Fruit fly (Drosophila melanogaster) whole organism, embryonic: ENCODE results near the gene Lon.

ENCODE experiments used
- Atf6 ChIP-seq: fragments of 200-800 bp; sonication (Bioruptor generic); IDR thresholded peaks from 2 replicates; pipeline ENCODE4 v1.3.6; 2022; ENCODE audit warnings: missing biosample characterization, missing genetic modification characterization
- Bteb2 ChIP-seq: fragments of 200-800 bp; sonication (Bioruptor generic); optimal IDR thresholded peaks from 2 replicates; lab custom pipeline; 2016; ENCODE audit warnings: missing biosample characterization, missing genetic modification characterization
- CG12104 ChIP-seq: fragments of 200-800 bp; sonication (Bioruptor generic); optimal IDR thresholded peaks from 3 replicates; lab custom pipeline; 2016; ENCODE audit warnings: missing biosample characterization, missing genetic modification characterization
- CG12155 ChIP-seq: fragments of 200-800 bp; sonication (Bioruptor generic); optimal IDR thresholded peaks from 3 replicates; lab custom pipeline; 2016; ENCODE audit warnings: missing biosample characterization, missing genetic modification characterization
- CG12659 ChIP-seq: fragments of 200-800 bp; sonication (Bioruptor generic); optimal IDR thresholded peaks from 3 replicates; lab custom pipeline; 2017; ENCODE audit warnings: mild to moderate bottlenecking, missing biosample characterization, missing genetic modification reagents, missing genetic modification characterization
- CG13123 ChIP-seq: fragments of 200-800 bp; sonication (Bioruptor generic); optimal IDR thresholded peaks from 2 replicates; lab custom pipeline; 2016; ENCODE audit warnings: missing biosample characterization, missing genetic modification characterization
- CG18011 ChIP-seq: fragments of 200-800 bp; sonication (Bioruptor generic); optimal IDR thresholded peaks from 2 replicates; lab custom pipeline; 2017; ENCODE audit warnings: missing biosample characterization, missing genetic modification characterization, mild to moderate bottlenecking, moderate library complexity, missing genotype
- CG18262 ChIP-seq: fragments of 200-800 bp; optimal IDR thresholded peaks from 3 replicates; lab custom pipeline; 2019; ENCODE audit warnings: missing biosample characterization, mild to moderate bottlenecking, missing genetic modification characterization, moderate library complexity
- CG2116 ChIP-seq: fragments of 200-800 bp; sonication (Bioruptor generic); optimal IDR thresholded peaks from 3 replicates; lab custom pipeline; 2018; ENCODE audit warnings: missing biosample characterization, mild to moderate bottlenecking, missing genetic modification characterization
- CG30403 ChIP-seq: fragments of 200-800 bp; sonication (Bioruptor generic); optimal IDR thresholded peaks from 3 replicates; lab custom pipeline; 2016; ENCODE audit warnings: missing biosample characterization, missing genetic modification characterization
- CG33557 ChIP-seq: fragments of 200-800 bp; sonication (Bioruptor generic); optimal IDR thresholded peaks from 2 replicates; lab custom pipeline; 2019; ENCODE audit warnings: missing biosample characterization, mild to moderate bottlenecking, missing genetic modification characterization, moderate library complexity
- CG3847 ChIP-seq: fragments of 200-800 bp; sonication (Bioruptor generic); IDR thresholded peaks from 2 replicates; pipeline ENCODE4 v1.3.6; 2022; ENCODE audit warnings: missing biosample characterization, missing genetic modification characterization
- CG4404 ChIP-seq: fragments of 200-800 bp; sonication (Bioruptor generic); IDR thresholded peaks from 2 replicates; pipeline ENCODE4 v1.3.6; 2022; ENCODE audit warnings: missing biosample characterization, missing genetic modification characterization
- CG6272 ChIP-seq: fragments of 200-800 bp; sonication (Bioruptor generic); IDR thresholded peaks from 2 replicates; pipeline ENCODE4 v1.3.6; 2022; ENCODE audit warnings: missing biosample characterization, missing genetic modification characterization
- CG6765 ChIP-seq: fragments of 200-800 bp; sonication (Bioruptor generic); optimal IDR thresholded peaks from 3 replicates; lab custom pipeline; 2017; ENCODE audit warnings: missing biosample characterization, mild to moderate bottlenecking, missing genetic modification characterization
- CG7372 ChIP-seq: fragments of 200-800 bp; sonication (Bioruptor generic); IDR thresholded peaks from 2 replicates; pipeline ENCODE4 v1.3.6; 2022; ENCODE audit warnings: missing biosample characterization, missing genetic modification characterization
- CG8359 ChIP-seq: fragments of 200-800 bp; sonication (Bioruptor generic); optimal IDR thresholded peaks from 2 replicates; lab custom pipeline; 2017; ENCODE audit warnings: missing biosample characterization, mild to moderate bottlenecking, missing genetic modification characterization, borderline replicate concordance
- CG9727 ChIP-seq: fragments of 200-800 bp; sonication (Bioruptor generic); optimal IDR thresholded peaks from 3 replicates; lab custom pipeline; 2017; ENCODE audit warnings: missing biosample characterization, mild to moderate bottlenecking, missing genetic modification characterization
- Elba2 ChIP-seq: fragments of 200-800 bp; sonication (Bioruptor generic); optimal IDR thresholded peaks from 3 replicates; lab custom pipeline; 2016; ENCODE audit warnings: missing biosample characterization, missing genetic modification characterization
- Ets97D ChIP-seq: fragments of 200-800 bp; sonication (Bioruptor generic); optimal IDR thresholded peaks from 3 replicates; lab custom pipeline; 2016; ENCODE audit warnings: missing biosample characterization, missing genetic modification characterization
- Gug ChIP-seq: fragments of 200-800 bp; sonication (Bioruptor generic); IDR thresholded peaks from 4 replicates; pipeline ENCODE4 v1.3.6; 2022; ENCODE audit warnings: missing biosample characterization, missing genetic modification characterization
- H15 ChIP-seq: fragments of 200-800 bp; sonication (Bioruptor generic); IDR thresholded peaks from 3 replicates; pipeline ENCODE4 v1.3.6; 2022; ENCODE audit warnings: missing biosample characterization, missing genetic modification characterization
- H2.0 ChIP-seq: fragments of 200-800 bp; sonication (Bioruptor generic); IDR thresholded peaks from 2 replicates; pipeline ENCODE4 v1.3.6; 2022; ENCODE audit warnings: missing biosample characterization, missing genetic modification characterization
- HHEX ChIP-seq: fragments of 200-800 bp; sonication (Bioruptor generic); optimal IDR thresholded peaks from 3 replicates; lab custom pipeline; 2017; ENCODE audit warnings: missing biosample characterization, mild to moderate bottlenecking, missing genetic modification characterization, missing genetic modification reagents
- HLH3B ChIP-seq: fragments of 200-800 bp; sonication (Bioruptor generic); IDR thresholded peaks from 2 replicates; pipeline ENCODE4 v1.3.6; 2022; ENCODE audit warnings: missing biosample characterization, missing genetic modification characterization
- Hey ChIP-seq: fragments of 200-800 bp; sonication (Bioruptor generic); optimal IDR thresholded peaks from 3 replicates; lab custom pipeline; 2018; ENCODE audit warnings: missing biosample characterization, mild to moderate bottlenecking, missing genetic modification characterization
- Hmx ChIP-seq: fragments of 200-800 bp; sonication (Bioruptor generic); optimal IDR thresholded peaks from 2 replicates; lab custom pipeline; 2016; ENCODE audit warnings: missing biosample characterization, missing genetic modification characterization
- Hsf ChIP-seq: fragments of 200-800 bp; sonication (Bioruptor generic); optimal IDR thresholded peaks from 3 replicates; lab custom pipeline; 2016; ENCODE audit warnings: missing biosample characterization, missing genetic modification characterization
- Opbp ChIP-seq: fragments of 200-800 bp; sonication (Bioruptor generic); IDR thresholded peaks from 3 replicates; pipeline ENCODE4 v1.3.6; 2022; ENCODE audit warnings: missing biosample characterization, missing genetic modification characterization; ENCODE audit not compliant: partially characterized antibody
- Poxn ChIP-seq: fragments of 200-800 bp; sonication (Bioruptor generic); IDR thresholded peaks from 2 replicates; pipeline ENCODE4 v1.3.6; 2022; ENCODE audit warnings: missing biosample characterization, missing genetic modification characterization
- Ravus ChIP-seq: fragments of 200-800 bp; sonication (Bioruptor generic); IDR thresholded peaks from 2 replicates; pipeline ENCODE4 v1.3.6; 2022; ENCODE audit warnings: missing biosample characterization, missing genetic modification characterization
- Side ChIP-seq: fragments of 200-800 bp; sonication (Bioruptor generic); optimal IDR thresholded peaks from 2 replicates; lab custom pipeline; 2016; ENCODE audit warnings: missing biosample characterization, missing genetic modification characterization
- Sox102F ChIP-seq: fragments of 200-800 bp; sonication (Bioruptor generic); optimal IDR thresholded peaks from 2 replicates; lab custom pipeline; 2018; ENCODE audit warnings: missing biosample characterization, mild to moderate bottlenecking, missing genetic modification characterization, moderate library complexity
- Trl ChIP-seq, 3 experiments: fragments of >200 bp in 2 of 3; fragments of 200-800 bp in 1 of 3; sonication (Bioruptor generic) in 1 of 3; optimal IDR thresholded peaks; 2 replicates in 1 of 3; 3 replicates in 2 of 3; lab custom pipeline; 2016 to 2017; ENCODE audit warnings: missing biosample characterization in 1 of 3, missing genetic modification characterization in 1 of 3
- ap ChIP-seq: fragments of 200-800 bp; sonication (Bioruptor generic); IDR thresholded peaks from 2 replicates; pipeline ENCODE4 v1.3.6; 2022; ENCODE audit warnings: missing biosample characterization, missing genetic modification characterization
- cas ChIP-seq: fragments of 200-800 bp; sonication (Bioruptor generic); IDR thresholded peaks from 2 replicates; pipeline ENCODE4 v1.3.6; 2022; ENCODE audit warnings: missing biosample characterization, missing genetic modification characterization
- caup ChIP-seq: fragments of 200-800 bp; sonication (Bioruptor generic); optimal IDR thresholded peaks from 3 replicates; lab custom pipeline; 2017; ENCODE audit warnings: missing biosample characterization, mild to moderate bottlenecking, missing genetic modification characterization, moderate library complexity; ENCODE audit not compliant: severe bottlenecking
- fru ChIP-seq: fragments of >200 bp; optimal IDR thresholded peaks from 2 replicates; lab custom pipeline; 2017
- gro ChIP-seq: fragments of 200-800 bp; sonication (Bioruptor generic); optimal IDR thresholded peaks from 2 replicates; lab custom pipeline; 2016; ENCODE audit warnings: missing biosample characterization, missing genetic modification characterization
- gsb-n ChIP-seq: fragments of 200-800 bp; sonication (Bioruptor generic); optimal IDR thresholded peaks from 3 replicates; lab custom pipeline; 2018; ENCODE audit warnings: missing biosample characterization, mild to moderate bottlenecking, missing genetic modification characterization
- jumu ChIP-seq: fragments of 200-800 bp; sonication (Bioruptor generic); optimal IDR thresholded peaks from 3 replicates; lab custom pipeline; 2016; ENCODE audit warnings: missing biosample characterization, missing genetic modification characterization
- knrl ChIP-seq: fragments of 200-800 bp; sonication (Bioruptor generic); IDR thresholded peaks from 3 replicates; pipeline ENCODE4 v1.3.6; 2022; ENCODE audit warnings: missing biosample characterization, missing genetic modification characterization; ENCODE audit not compliant: partially characterized antibody
- lab ChIP-seq: fragments of 200-800 bp; sonication (Bioruptor generic); optimal IDR thresholded peaks from 3 replicates; lab custom pipeline; 2017; ENCODE audit warnings: missing biosample characterization, missing genetic modification characterization, mild to moderate bottlenecking, moderate library complexity, missing genetic modification reagents
- mirr ChIP-seq: fragments of 200-800 bp; sonication (Bioruptor generic); optimal IDR thresholded peaks from 3 replicates; lab custom pipeline; 2018; ENCODE audit warnings: missing biosample characterization, mild to moderate bottlenecking, missing genetic modification characterization
- nmo ChIP-seq: fragments of 200-800 bp; sonication (Bioruptor generic); optimal IDR thresholded peaks from 2 replicates; lab custom pipeline; 2018; ENCODE audit warnings: missing biosample characterization, mild to moderate bottlenecking, missing genetic modification characterization, moderate library complexity
- onecut ChIP-seq: fragments of 200-800 bp; sonication (Bioruptor generic); IDR thresholded peaks from 2 replicates; pipeline ENCODE4 v1.3.6; 2022; ENCODE audit warnings: missing biosample characterization, missing genetic modification characterization
- ranshi ChIP-seq: fragments of 200-800 bp; sonication (Bioruptor generic); IDR thresholded peaks from 2 replicates; pipeline ENCODE4 v1.3.6; 2022; ENCODE audit warnings: missing biosample characterization, missing genetic modification characterization
- repo ChIP-seq: fragments of 200-800 bp; sonication (Bioruptor generic); optimal IDR thresholded peaks from 2 replicates; lab custom pipeline; 2016; ENCODE audit warnings: missing biosample characterization, missing genetic modification characterization
- rib ChIP-seq: fragments of 200-800 bp; sonication (Bioruptor generic); IDR thresholded peaks from 2 replicates; pipeline ENCODE4 v1.3.6; 2022; ENCODE audit warnings: missing biosample characterization, missing genetic modification characterization
- sens ChIP-seq: fragments of 200-800 bp; sonication (Bioruptor generic); peaks from one replicate; lab custom pipeline; 2016; ENCODE audit warnings: missing biosample characterization, missing genetic modification characterization
- sima ChIP-seq: fragments of 200-800 bp; sonication (Bioruptor generic); optimal IDR thresholded peaks from 2 replicates; lab custom pipeline; 2016; ENCODE audit warnings: missing biosample characterization, missing genetic modification characterization
- sna ChIP-seq: fragments of 200-800 bp; sonication (Bioruptor generic); IDR thresholded peaks from 2 replicates; pipeline ENCODE4 v1.3.6; 2022; ENCODE audit warnings: missing biosample characterization, missing genetic modification characterization; ENCODE audit not compliant: partially characterized antibody
- zf30C ChIP-seq: fragments of 200-800 bp; sonication (Bioruptor generic); optimal IDR thresholded peaks from 3 replicates; lab custom pipeline; 2018; ENCODE audit warnings: missing biosample characterization, mild to moderate bottlenecking, missing genetic modification characterization

Lon gene

dm6 chr3L:19561745-19562144, 50.3 kb downstream of the Lon start (continued):
- TF ChIP-seq Poxn (GFP tag; lab: Robert Waterston, UW) (no peak), Gug (GFP tag; lab: Robert Waterston, UW) (no peak), fru (lab: Kevin White, UChicago) (no peak), gsb-n (tag; lab: Kevin White, UChicago) (no peak), Ravus (no peak), mirr (GFP tag; lab: Kevin White, UChicago) (no peak), gro (GFP tag; lab: Kevin White, UChicago) (peak; percentile 6), knrl (GFP tag; lab: Robert Waterston, UW) (no peak), HHEX (GFP tag; lab: Kevin White, UChicago) (no peak), Trl (optimal IDR thresholded peaks at IDR 0.05; lab: Kevin White, UChicago) (no peak), Trl (GFP tag; optimal IDR thresholded peaks at IDR 0.05; lab: Kevin White, UChicago) (no peak), rib (GFP tag; lab: Robert Waterston, UW) (no peak), CG9727 (GFP tag; lab: Kevin White, UChicago) (peak; percentile 8), ranshi (GFP tag; lab: Robert Waterston, UW) (no peak), Ets97D (GFP tag; lab: Kevin White, UChicago) (no peak), CG12155 (GFP tag; lab: Kevin White, UChicago) (peak; percentile 37), lab (peak; percentile 62), jumu (GFP tag; lab: Kevin White, UChicago) (no peak), Sox102F (GFP tag; lab: Kevin White, UChicago) (peak; percentile 38), CG8359 (GFP tag; lab: Kevin White, UChicago) (no peak), Hmx (GFP tag; lab: Kevin White, UChicago) (peak; percentile 51), Side (GFP tag; lab: Kevin White, UChicago) (no peak), Opbp (no peak), Bteb2 (GFP tag; lab: Kevin White, UChicago) (peak; percentile 21), CG4404 (GFP tag; lab: Robert Waterston, UW) (no peak), CG6765 (GFP tag; lab: Kevin White, UChicago) (no peak), HLH3B (no peak), CG18262 (tag; lab: Kevin White, UChicago) (peak; percentile 32), sna (GFP tag; lab: Robert Waterston, UW) (no peak), cas (no peak), CG33557 (GFP tag; lab: Kevin White, UChicago) (no peak), nmo (GFP tag; lab: Kevin White, UChicago) (no peak), CG3847 (GFP tag; lab: Robert Waterston, UW) (no peak), ap (no peak), caup (GFP tag; lab: Kevin White, UChicago) (no peak), Atf6 (no peak), Hsf (GFP tag; lab: Kevin White, UChicago) (no peak), CG18011 (GFP tag; lab: Kevin White, UChicago) (no peak), CG13123 (GFP tag; lab: Kevin White, UChicago) (no peak), H2.0 (GFP tag; lab: Robert Waterston, UW) (no peak), CG6272 (no peak), repo (GFP tag; lab: Kevin White, UChicago) (no peak), CG12104 (no peak), sima (GFP tag; lab: Kevin White, UChicago) (no peak), H15 (GFP tag; lab: Robert Waterston, UW) (no peak), CG7372 (no peak), CG30403 (peak; percentile 66), CG2116 (GFP tag; lab: Kevin White, UChicago) (no peak), onecut (GFP tag; lab: Robert Waterston, UW) (no peak), sens (GFP tag; lab: Kevin White, UChicago) (no peak), Hey (tag; lab: Kevin White, UChicago) (no peak), zf30C (GFP tag; lab: Kevin White, UChicago) (no peak), Elba2 (GFP tag; lab: Kevin White, UChicago) (no peak), CG12659 (GFP tag; lab: Kevin White, UChicago) (no peak)
